Fruit fly (Drosophila melanogaster): ENCODE data around the gene Nhe3.

Nhe3 gene

DNA sequence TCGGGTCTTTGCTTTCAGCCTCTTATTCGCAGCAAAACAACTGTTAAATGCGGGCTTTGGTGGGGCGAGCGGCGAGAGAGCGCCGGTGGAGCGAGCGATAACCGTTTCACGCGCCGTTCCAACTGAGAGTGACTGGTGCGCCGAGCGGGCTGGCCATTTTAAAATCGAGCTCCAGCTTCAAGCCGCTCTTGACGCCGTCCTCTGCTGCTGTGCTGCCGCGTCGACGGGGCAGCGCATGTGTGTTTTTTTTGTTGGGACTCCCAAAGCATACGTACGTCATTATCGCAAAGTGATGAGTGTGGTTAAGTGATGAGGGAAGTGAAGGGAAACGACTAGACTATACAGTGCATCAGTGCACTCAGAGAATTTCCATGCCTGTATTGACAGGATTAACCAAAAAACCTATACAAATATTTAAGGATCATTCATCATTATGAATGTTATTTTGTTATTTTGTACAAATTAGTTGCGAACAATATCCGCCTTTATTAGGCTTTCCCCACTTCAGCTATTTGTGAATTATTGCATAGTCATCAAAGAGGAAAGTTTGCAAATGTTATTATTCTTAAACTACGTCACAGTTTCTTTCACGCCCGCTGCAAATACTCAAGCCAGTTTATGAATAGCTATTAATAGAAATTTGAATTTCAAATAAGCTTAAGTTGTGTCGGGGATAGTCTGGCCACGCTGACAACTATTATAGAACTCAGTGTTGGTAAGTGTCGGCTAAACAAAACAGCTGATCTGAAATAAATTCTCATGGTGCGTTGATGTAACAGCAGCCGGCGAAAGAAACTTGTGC, 10.8 kb downstream of the Nhe3 start, which contains the start of gene Spn27A (continued):
- TF ChIP-seq CG2889 (GFP tag; IDR thresholded peaks at IDR 0.05) = no peak
- no peak for TF ChIP-seq h (optimal IDR thresholded peaks at IDR 0.05)
- peak; percentile 17 to 59 for TF ChIP-seq dpn (GFP tag; optimal IDR thresholded peaks at IDR 0.05)
- no peak for TF ChIP-seq Gsc (GFP tag; IDR thresholded peaks at IDR 0.05)
- TF ChIP-seq E2f2 (GFP tag; IDR thresholded peaks at IDR 0.05) = peak; percentile 82
- no peak for TF ChIP-seq nerfin-2 (GFP tag; IDR thresholded peaks at IDR 0.05; ENCODE audit: partially characterized antibody)
- no peak for TF ChIP-seq CG2129 (GFP tag; IDR thresholded peaks at IDR 0.05; ENCODE audit: partially characterized antibody)
- TF ChIP-seq Atf3 (GFP tag; optimal IDR thresholded peaks at IDR 0.05) = peak; percentile 50
- TF ChIP-seq CG4854 (GFP tag; optimal IDR thresholded peaks at IDR 0.05) = peak; percentile 35
- peak; percentile 53 for TF ChIP-seq CG1529 (GFP tag; optimal IDR thresholded peaks at IDR 0.05)
- TF ChIP-seq CG6689 (GFP tag; IDR thresholded peaks at IDR 0.05) = 0 out of 2 replicates have a peak, but pooled peaks have one; percentile 10
- TF ChIP-seq CG16815 (GFP tag; optimal IDR thresholded peaks at IDR 0.05) = no peak
- TF ChIP-seq NK7.1 (GFP tag; optimal IDR thresholded peaks at IDR 0.05) = peak; percentile 42
- TF ChIP-seq CG5180 (GFP tag; optimal IDR thresholded peaks at IDR 0.05) = peak; percentile 21
- TF ChIP-seq CG7745 (tag; optimal IDR thresholded peaks at IDR 0.05) = no peak
- TF ChIP-seq Bteb2 (GFP tag; optimal IDR thresholded peaks at IDR 0.05) = peak; percentile 10
- TF ChIP-seq Rfx (GFP tag; IDR thresholded peaks at IDR 0.05) = peak; percentile 25; the same call in 1 of the 2 replicates
- TF ChIP-seq NFAT (GFP tag; IDR thresholded peaks at IDR 0.05) = peak; percentile 1; the same call in 1 of the 2 replicates
- peak; percentile 40 for TF ChIP-seq CG12155 (GFP tag; optimal IDR thresholded peaks at IDR 0.05)
- peak; percentile 54 for TF ChIP-seq CG1233 (GFP tag; optimal IDR thresholded peaks at IDR 0.05)
- no peak for TF ChIP-seq CG8359 (GFP tag; optimal IDR thresholded peaks at IDR 0.05; ENCODE audit: borderline replicate concordance)
- 0 out of 2 replicates have a peak, but pooled peaks have one; percentile 14 for TF ChIP-seq CG14441 (GFP tag; IDR thresholded peaks at IDR 0.05)
- peak; percentile 35 for TF ChIP-seq CG18764 (GFP tag; optimal IDR thresholded peaks at IDR 0.05)
- TF ChIP-seq slbo (GFP tag; IDR thresholded peaks at IDR 0.05) = peak; percentile 38; the same call in 1 of the 2 replicates
- no peak for TF ChIP-seq CG31224 (GFP tag; IDR thresholded peaks at IDR 0.05)
- peak; percentile 24; the same call in 1 of the 2 replicates for TF ChIP-seq Scr (GFP tag; IDR thresholded peaks at IDR 0.05; ENCODE audit: partially characterized antibody)
- peak; percentile 39; the same call in 1 of the 2 replicates for TF ChIP-seq CG32772 (GFP tag; IDR thresholded peaks at IDR 0.05)
- TF ChIP-seq CG7357 (GFP tag; IDR thresholded peaks at IDR 0.05) = peak; percentile 44; the same call in 1 of the 3 replicates
- TF ChIP-seq twi (tag; optimal IDR thresholded peaks at IDR 0.05) = peak; percentile 42
- TF ChIP-seq dmrt99B (tag; optimal IDR thresholded peaks at IDR 0.05) = no peak
- TF ChIP-seq pum (GFP tag; optimal IDR thresholded peaks at IDR 0.05) = peak; percentile 41
- TF ChIP-seq kni (GFP tag; optimal IDR thresholded peaks at IDR 0.05) = no peak
- no peak for TF ChIP-seq wek (GFP tag; optimal IDR thresholded peaks at IDR 0.05)
- TF ChIP-seq CG30431 (GFP tag; optimal IDR thresholded peaks at IDR 0.05) = peak; percentile 22
- TF ChIP-seq pzg (GFP tag; optimal IDR thresholded peaks at IDR 0.05) = peak; percentile 75
- no peak; the same call in 2 of the 3 replicates for TF ChIP-seq CG6175 (GFP tag; IDR thresholded peaks at IDR 0.05)
- TF ChIP-seq dm (GFP tag; optimal IDR thresholded peaks at IDR 0.05) = peak; percentile 63
- TF ChIP-seq CG34422 (GFP tag; IDR thresholded peaks at IDR 0.05) = no peak
- peak; percentile 26 for TF ChIP-seq ATbp (GFP tag; optimal IDR thresholded peaks at IDR 0.05)
- no peak for TF ChIP-seq shn (GFP tag; optimal IDR thresholded peaks at IDR 0.05)
- TF ChIP-seq CG13424 (tag; optimal IDR thresholded peaks at IDR 0.05) = peak; percentile 61
- TF ChIP-seq CG17829 (tag; optimal IDR thresholded peaks at IDR 0.05) = peak; percentile 59
- TF ChIP-seq Nf-YB (GFP tag; optimal IDR thresholded peaks at IDR 0.05) = peak; percentile 2
- TF ChIP-seq Atf-2 (GFP tag; optimal IDR thresholded peaks at IDR 0.05) = peak; percentile 32
- TF ChIP-seq Hsf (GFP tag; optimal IDR thresholded peaks at IDR 0.05) = peak; percentile 68
- TF ChIP-seq ttk (GFP tag; IDR thresholded peaks at IDR 0.05) = no peak
- TF ChIP-seq CG4820 (GFP tag; optimal IDR thresholded peaks at IDR 0.05) = peak; percentile 55
- TF ChIP-seq Hey (tag; optimal IDR thresholded peaks at IDR 0.05) = no peak
- TF ChIP-seq CG8478 (optimal IDR thresholded peaks at IDR 0.05) = no peak
- 0 out of 3 replicates have a peak, but pooled peaks have one; percentile 31 for TF ChIP-seq so (GFP tag; IDR thresholded peaks at IDR 0.05)
